ENCODE assay signal across 1 fruit fly cellular context in the genomic region with DNA sequence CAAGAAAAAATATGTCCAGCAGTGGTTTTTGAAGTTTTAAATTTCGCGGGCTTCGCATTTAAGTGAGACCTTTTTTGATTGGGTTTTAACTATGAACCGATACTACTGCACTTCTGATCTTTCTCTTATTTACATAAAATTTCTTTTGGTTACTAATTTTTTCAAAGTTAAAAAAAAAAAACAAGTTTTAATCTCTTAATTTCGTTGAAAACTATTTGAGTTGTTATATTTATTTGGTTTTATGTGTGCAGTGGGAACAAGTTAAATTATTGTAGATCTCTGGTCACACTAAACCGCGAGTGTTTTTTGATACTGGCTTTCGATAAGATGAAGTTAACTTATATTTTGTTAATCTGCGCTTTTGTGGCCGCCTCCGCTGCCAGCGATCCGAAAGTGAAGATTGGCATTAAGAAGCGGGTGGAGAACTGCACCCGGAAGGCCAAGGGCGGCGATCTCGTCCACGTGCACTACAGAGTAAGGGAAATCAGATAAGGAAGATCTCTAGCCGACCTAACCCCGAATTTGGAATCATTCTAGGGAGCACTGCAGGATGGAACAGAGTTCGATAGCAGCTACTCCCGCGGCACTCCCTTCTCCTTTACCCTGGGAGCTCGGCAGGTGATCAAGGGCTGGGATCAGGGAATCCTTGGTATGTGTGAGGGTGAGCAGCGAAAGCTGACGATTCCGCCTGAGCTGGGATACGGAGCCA.
TF ChIP-seq lines count a peak whose summit lies in the region.

Gene CG14715, plus strand, starts transcription at position 267 of the 709 bp plus-strand sequence.

TF ChIP-seq in whole organism, embryonic, 481 proteins besides CTCF, POLR2A, EP300 and RAD21 (continued from another document and continues in another):
- TF ChIP-seq chif (GFP tag; optimal IDR thresholded peaks at IDR 0.05; lab: Kevin White, UChicago), result peak; percentile 20 to 34
- no peak for TF ChIP-seq da (GFP tag; optimal IDR thresholded peaks at IDR 0.05; lab: Kevin White, UChicago)
- peak; percentile 55 for TF ChIP-seq pnt (GFP tag; optimal IDR thresholded peaks at IDR 0.05; lab: Kevin White, UChicago)
- TF ChIP-seq CG7271 (tag; optimal IDR thresholded peaks at IDR 0.05; lab: Kevin White, UChicago), result no peak
- no peak for TF ChIP-seq CG14860 (GFP tag; IDR thresholded peaks at IDR 0.05; lab: Robert Waterston, UW; ENCODE audit: partially characterized antibody)
- no peak for TF ChIP-seq Gsc (GFP tag; IDR thresholded peaks at IDR 0.05; lab: Robert Waterston, UW)
- TF ChIP-seq yki (optimal IDR thresholded peaks at IDR 0.05; lab: Kevin White, UChicago), result no peak
- TF ChIP-seq CG12155 (GFP tag; optimal IDR thresholded peaks at IDR 0.05; lab: Kevin White, UChicago), result peak; percentile 42
- TF ChIP-seq dysf (GFP tag; IDR thresholded peaks at IDR 0.05; lab: Robert Waterston, UW), result peak; percentile 48; the same call in 2 of the 3 replicates
- TF ChIP-seq CG12659 (GFP tag; optimal IDR thresholded peaks at IDR 0.05; lab: Kevin White, UChicago), result peak; percentile 57
- peak; percentile 13 for TF ChIP-seq CG3163 (GFP tag; optimal IDR thresholded peaks at IDR 0.05; lab: Kevin White, UChicago)
- TF ChIP-seq CG4282 (GFP tag; optimal IDR thresholded peaks at IDR 0.05; lab: Kevin White, UChicago), result no peak
- TF ChIP-seq CG10543 (GFP tag; optimal IDR thresholded peaks at IDR 0.05; lab: Kevin White, UChicago), result no peak
- peak; percentile 46 for TF ChIP-seq CG8290 (GFP tag; optimal IDR thresholded peaks at IDR 0.05; lab: Kevin White, UChicago)
- no peak for TF ChIP-seq CG8290 (tag; optimal IDR thresholded peaks at IDR 0.05; lab: Kevin White, UChicago)
- peak; percentile 51 for TF ChIP-seq Sox102F (GFP tag; optimal IDR thresholded peaks at IDR 0.05; lab: Kevin White, UChicago)
- peak; percentile 49 for TF ChIP-seq sisA (GFP tag; IDR thresholded peaks at IDR 0.05; lab: Robert Waterston, UW)
- TF ChIP-seq C15 (GFP tag; IDR thresholded peaks at IDR 0.05; lab: Robert Waterston, UW), result no peak
- TF ChIP-seq slbo (GFP tag; IDR thresholded peaks at IDR 0.05; lab: Robert Waterston, UW), result peak; percentile 49; the same call in 1 of the 2 replicates
- TF ChIP-seq CG17802 (tag; optimal IDR thresholded peaks at IDR 0.05; lab: Kevin White, UChicago), result peak; percentile 65
- TF ChIP-seq CG2129 (GFP tag; IDR thresholded peaks at IDR 0.05; lab: Robert Waterston, UW; ENCODE audit: partially characterized antibody), result no peak
- no peak for TF ChIP-seq CG33557 (GFP tag; optimal IDR thresholded peaks at IDR 0.05; lab: Kevin White, UChicago)
- no peak for TF ChIP-seq Hr78 (GFP tag; optimal IDR thresholded peaks at IDR 0.05; lab: Kevin White, UChicago)
- no peak for TF ChIP-seq stc (GFP tag; IDR thresholded peaks at IDR 0.05; lab: Robert Waterston, UW)
- peak; percentile 17 for TF ChIP-seq CG8924 (tag; optimal IDR thresholded peaks at IDR 0.05; lab: Kevin White, UChicago)
- no peak for TF ChIP-seq nom (GFP tag; optimal IDR thresholded peaks at IDR 0.05; lab: Kevin White, UChicago)
- TF ChIP-seq unpg (GFP tag; optimal IDR thresholded peaks at IDR 0.05; lab: Kevin White, UChicago), result peak; percentile 42
- TF ChIP-seq CG3995 (GFP tag; optimal IDR thresholded peaks at IDR 0.05; lab: Kevin White, UChicago), result peak; percentile 60
- no peak for TF ChIP-seq CG1024 (GFP tag; IDR thresholded peaks at IDR 0.05; lab: Robert Waterston, UW)
- peak; percentile 25 for TF ChIP-seq Sin3A (optimal IDR thresholded peaks at IDR 0.05; lab: Kevin White, UChicago)
- peak; percentile 37; the same call in 1 of the 2 replicates for TF ChIP-seq hbn (GFP tag; IDR thresholded peaks at IDR 0.05; lab: Robert Waterston, UW; ENCODE audit: partially characterized antibody)
- TF ChIP-seq HLH4C (GFP tag; IDR thresholded peaks at IDR 0.05; lab: Robert Waterston, UW; ENCODE audit: partially characterized antibody), result no peak
- TF ChIP-seq CG8765 (GFP tag; IDR thresholded peaks at IDR 0.05; lab: Robert Waterston, UW), result no peak
- peak; percentile 58 for TF ChIP-seq CG2712 (tag; optimal IDR thresholded peaks at IDR 0.05; lab: Kevin White, UChicago)
- TF ChIP-seq dm (GFP tag; optimal IDR thresholded peaks at IDR 0.05; lab: Kevin White, UChicago), result peak; percentile 62
- TF ChIP-seq Mrtf (GFP tag; IDR thresholded peaks at IDR 0.05; lab: Robert Waterston, UW), result no peak
- TF ChIP-seq CHES-1-like (GFP tag; optimal IDR thresholded peaks at IDR 0.05; lab: Kevin White, UChicago), result peak; percentile 55
- TF ChIP-seq bsh (GFP tag; optimal IDR thresholded peaks at IDR 0.05; lab: Kevin White, UChicago), result peak in 1 of 2 experiments; percentile 20
- no peak for TF ChIP-seq CG12071 (GFP tag; optimal IDR thresholded peaks at IDR 0.05; lab: Kevin White, UChicago)
- TF ChIP-seq CG30020 (tag; optimal IDR thresholded peaks at IDR 0.05; lab: Kevin White, UChicago), result peak; percentile 55
- peak; percentile 16 for TF ChIP-seq CG10979 (tag; optimal IDR thresholded peaks at IDR 0.05; lab: Kevin White, UChicago)
- TF ChIP-seq pan (optimal IDR thresholded peaks at IDR 0.05; lab: Kevin White, UChicago), result no peak
- peak in 1 of 2 experiments; percentile 58 for TF ChIP-seq pan (GFP tag; optimal IDR thresholded peaks at IDR 0.05 in 1 of 2, IDR thresholded peaks at IDR 0.05 in 1 of 2)
- TF ChIP-seq CG32532 (GFP tag; IDR thresholded peaks at IDR 0.05; lab: Robert Waterston, UW), result peak; percentile 59
- TF ChIP-seq CG2120 (GFP tag; optimal IDR thresholded peaks at IDR 0.05; lab: Kevin White, UChicago), result peak; percentile 67
- no peak for TF ChIP-seq CG11560 (tag; IDR thresholded peaks at IDR 0.05; lab: Robert Waterston, UW)
- peak; percentile 98 for TF ChIP-seq CG7357 (GFP tag; IDR thresholded peaks at IDR 0.05; lab: Robert Waterston, UW)
- TF ChIP-seq Drgx (GFP tag; IDR thresholded peaks at IDR 0.05; lab: Robert Waterston, UW), result no peak
- peak; percentile 26 for TF ChIP-seq CG10654 (GFP tag; optimal IDR thresholded peaks at IDR 0.05; lab: Kevin White, UChicago)
- peak; percentile 23 for TF ChIP-seq gcm (GFP tag; optimal IDR thresholded peaks at IDR 0.05; lab: Kevin White, UChicago)
- no peak for TF ChIP-seq CG31365 (tag; optimal IDR thresholded peaks at IDR 0.05; lab: Kevin White, UChicago)
- no peak for TF ChIP-seq pros (GFP tag; optimal IDR thresholded peaks at IDR 0.05; lab: Kevin White, UChicago)
- peak; percentile 98 for TF ChIP-seq grn (GFP tag; optimal IDR thresholded peaks at IDR 0.05; lab: Kevin White, UChicago)
- no peak for TF ChIP-seq CG17186 (GFP tag; optimal IDR thresholded peaks at IDR 0.05; lab: Kevin White, UChicago)
- peak; percentile 16 for TF ChIP-seq CG17385 (GFP tag; optimal IDR thresholded peaks at IDR 0.05; lab: Kevin White, UChicago)
- TF ChIP-seq pum (GFP tag; optimal IDR thresholded peaks at IDR 0.05; lab: Kevin White, UChicago), result peak; percentile 37
- peak in 1 of 3 experiments; percentile 51 for TF ChIP-seq lola (GFP tag; optimal IDR thresholded peaks at IDR 0.05; lab: Kevin White, UChicago)
- peak; percentile 60 for TF ChIP-seq CoRest (tag; optimal IDR thresholded peaks at IDR 0.05; lab: Kevin White, UChicago)
- TF ChIP-seq CG7556 (GFP tag; optimal IDR thresholded peaks at IDR 0.05; lab: Kevin White, UChicago), result peak; percentile 7
- TF ChIP-seq sug (tag; optimal IDR thresholded peaks at IDR 0.05; lab: Kevin White, UChicago), result peak; percentile 19
- TF ChIP-seq Myb (GFP tag; optimal IDR thresholded peaks at IDR 0.05; lab: Kevin White, UChicago), result peak; percentile 28
- TF ChIP-seq CrebB (tag; optimal IDR thresholded peaks at IDR 0.05; lab: Kevin White, UChicago), result no peak
- TF ChIP-seq prd (optimal IDR thresholded peaks at IDR 0.05; lab: Kevin White, UChicago), result no peak
- TF ChIP-seq prd (GFP tag; IDR thresholded peaks at IDR 0.05; lab: Robert Waterston, UW), result peak; percentile 71
- TF ChIP-seq corto (GFP tag; optimal IDR thresholded peaks at IDR 0.05; lab: Kevin White, UChicago), result no peak
- peak; percentile 17 for TF ChIP-seq nerfin-1 (tag; optimal IDR thresholded peaks at IDR 0.05; lab: Kevin White, UChicago)
- TF ChIP-seq Sry-δ (GFP tag; optimal IDR thresholded peaks at IDR 0.05; lab: Kevin White, UChicago), result peak; percentile 63
- TF ChIP-seq CG8388 (GFP tag; optimal IDR thresholded peaks at IDR 0.05; lab: Kevin White, UChicago), result peak; percentile 34
- TF ChIP-seq Hey (tag; optimal IDR thresholded peaks at IDR 0.05; lab: Kevin White, UChicago), result no peak
- TF ChIP-seq CG2116 (GFP tag; optimal IDR thresholded peaks at IDR 0.05; lab: Kevin White, UChicago), result peak; percentile 73
- TF ChIP-seq chn (GFP tag; optimal IDR thresholded peaks at IDR 0.05; lab: Kevin White, UChicago), result peak; percentile 53
- TF ChIP-seq CG2678 (tag; optimal IDR thresholded peaks at IDR 0.05; lab: Kevin White, UChicago), result peak; percentile 42
- TF ChIP-seq insv (GFP tag; optimal IDR thresholded peaks at IDR 0.05; lab: Kevin White, UChicago), result no peak
- TF ChIP-seq CG14050 (GFP tag; IDR thresholded peaks at IDR 0.05; lab: Robert Waterston, UW), result no peak
- TF ChIP-seq Xbp1 (GFP tag; optimal IDR thresholded peaks at IDR 0.05; lab: Kevin White, UChicago), result peak; percentile 67
- TF ChIP-seq Dad (GFP tag; optimal IDR thresholded peaks at IDR 0.05; lab: Kevin White, UChicago), result peak; percentile 29
- TF ChIP-seq MTF-1 (GFP tag; optimal IDR thresholded peaks at IDR 0.05; lab: Kevin White, UChicago; ENCODE audit: borderline replicate concordance), result no peak
- no peak for TF ChIP-seq CG3726 (GFP tag; IDR thresholded peaks at IDR 0.05; lab: Robert Waterston, UW)
- TF ChIP-seq CG34376 (GFP tag; optimal IDR thresholded peaks at IDR 0.05; lab: Kevin White, UChicago), result no peak
- TF ChIP-seq Bgb (GFP tag; IDR thresholded peaks at IDR 0.05; lab: Robert Waterston, UW; ENCODE audit: partially characterized antibody), result 0 out of 2 replicates have a peak, but pooled peaks have one; percentile 28
- no peak for TF ChIP-seq CG17912 (GFP tag; optimal IDR thresholded peaks at IDR 0.05; lab: Kevin White, UChicago)
- no peak for TF ChIP-seq gcm2 (GFP tag; optimal IDR thresholded peaks at IDR 0.05; lab: Kevin White, UChicago)
- TF ChIP-seq wdn (GFP tag; IDR thresholded peaks at IDR 0.05; lab: Robert Waterston, UW), result no peak
- TF ChIP-seq Scr (GFP tag; IDR thresholded peaks at IDR 0.05; lab: Robert Waterston, UW; ENCODE audit: partially characterized antibody), result peak; percentile 62
- no peak for TF ChIP-seq en (GFP tag; optimal IDR thresholded peaks at IDR 0.05; lab: Kevin White, UChicago)
- TF ChIP-seq gro (GFP tag; optimal IDR thresholded peaks at IDR 0.05; lab: Kevin White, UChicago), result peak; percentile 28
- no peak for TF ChIP-seq tna (GFP tag; IDR thresholded peaks at IDR 0.05; lab: Robert Waterston, UW; ENCODE audit: partially characterized antibody)
- no peak for TF ChIP-seq repo (GFP tag; optimal IDR thresholded peaks at IDR 0.05; lab: Kevin White, UChicago)
- TF ChIP-seq CG5180 (GFP tag; optimal IDR thresholded peaks at IDR 0.05; lab: Kevin White, UChicago), result no peak
- TF ChIP-seq Aef1 (GFP tag; IDR thresholded peaks at IDR 0.05; lab: Robert Waterston, UW), result no peak
- no peak for TF ChIP-seq ham (GFP tag; IDR thresholded peaks at IDR 0.05; lab: Robert Waterston, UW)
- TF ChIP-seq dmrt11E (tag; optimal IDR thresholded peaks at IDR 0.05; lab: Kevin White, UChicago), result peak; percentile 35
- peak; percentile 14 for TF ChIP-seq slp2 (GFP tag; optimal IDR thresholded peaks at IDR 0.05; lab: Kevin White, UChicago)
- no peak for TF ChIP-seq Awh (GFP tag; IDR thresholded peaks at IDR 0.05; lab: Robert Waterston, UW)
- no peak for TF ChIP-seq CG4328 (GFP tag; optimal IDR thresholded peaks at IDR 0.05; lab: Kevin White, UChicago)
- peak; percentile 23 for TF ChIP-seq CG17359 (tag; optimal IDR thresholded peaks at IDR 0.05; lab: Kevin White, UChicago)
- TF ChIP-seq dan (GFP tag; IDR thresholded peaks at IDR 0.05; lab: Robert Waterston, UW), result no peak
- peak; percentile 59 for TF ChIP-seq Abd-B (GFP tag; optimal IDR thresholded peaks at IDR 0.05; lab: Kevin White, UChicago)
- TF ChIP-seq lbe (GFP tag; optimal IDR thresholded peaks at IDR 0.05; lab: Kevin White, UChicago), result no peak
- no peak for TF ChIP-seq CG8281 (tag; optimal IDR thresholded peaks at IDR 0.05; lab: Kevin White, UChicago)
- no peak for TF ChIP-seq CG10959 (GFP tag; IDR thresholded peaks at IDR 0.05; lab: Robert Waterston, UW)
- peak; percentile 3 for TF ChIP-seq Fer3 (tag; optimal IDR thresholded peaks at IDR 0.05; lab: Kevin White, UChicago)
- TF ChIP-seq E2f1 (GFP tag; IDR thresholded peaks at IDR 0.05; lab: Robert Waterston, UW), result peak; percentile 57
- TF ChIP-seq CG13775 (GFP tag; optimal IDR thresholded peaks at IDR 0.05; lab: Kevin White, UChicago), result peak; percentile 45
- no peak for TF ChIP-seq B-H2 (GFP tag; optimal IDR thresholded peaks at IDR 0.05; lab: Kevin White, UChicago)
- TF ChIP-seq CG12942 (GFP tag; optimal IDR thresholded peaks at IDR 0.05; lab: Kevin White, UChicago), result peak; percentile 25
- peak; percentile 70 for TF ChIP-seq vvl (GFP tag; IDR thresholded peaks at IDR 0.05; lab: Robert Waterston, UW)
- TF ChIP-seq lilli (GFP tag; optimal IDR thresholded peaks at IDR 0.05; lab: Kevin White, UChicago), result peak; percentile 71
- no peak for TF ChIP-seq CG6654 (GFP tag; optimal IDR thresholded peaks at IDR 0.05; lab: Kevin White, UChicago)
- peak; percentile 82 for TF ChIP-seq row (GFP tag; IDR thresholded peaks at IDR 0.05; lab: Robert Waterston, UW)
- no peak for TF ChIP-seq Asciz (GFP tag; optimal IDR thresholded peaks at IDR 0.05; lab: Kevin White, UChicago)
- no peak for TF ChIP-seq cg (GFP tag; optimal IDR thresholded peaks at IDR 0.05; lab: Kevin White, UChicago)
- peak; percentile 67 for TF ChIP-seq MBD-R2 (GFP tag; IDR thresholded peaks at IDR 0.05; lab: Robert Waterston, UW)
- peak; percentile 47 for TF ChIP-seq NC2β (GFP tag; optimal IDR thresholded peaks at IDR 0.05; lab: Kevin White, UChicago)
- TF ChIP-seq Hr3 (GFP tag; optimal IDR thresholded peaks at IDR 0.05; lab: Kevin White, UChicago), result peak; percentile 42
- TF ChIP-seq CG1529 (GFP tag; optimal IDR thresholded peaks at IDR 0.05; lab: Kevin White, UChicago), result no peak
- TF ChIP-seq bigmax (GFP tag; optimal IDR thresholded peaks at IDR 0.05; lab: Kevin White, UChicago), result peak; percentile 30
- TF ChIP-seq Hr39 (optimal IDR thresholded peaks at IDR 0.05; lab: Kevin White, UChicago), result no peak
- TF ChIP-seq MESR4 (GFP tag; optimal IDR thresholded peaks at IDR 0.05; lab: Kevin White, UChicago), result peak; percentile 49
- TF ChIP-seq CG1647 (GFP tag; optimal IDR thresholded peaks at IDR 0.05; lab: Kevin White, UChicago), result no peak
- TF ChIP-seq Ets97D (GFP tag; optimal IDR thresholded peaks at IDR 0.05; lab: Kevin White, UChicago), result peak; percentile 53
- no peak for TF ChIP-seq ro (GFP tag; IDR thresholded peaks at IDR 0.05; lab: Robert Waterston, UW)
- TF ChIP-seq CG30403 (GFP tag; optimal IDR thresholded peaks at IDR 0.05; lab: Kevin White, UChicago), result peak; percentile 72
- no peak for TF ChIP-seq pb (GFP tag; optimal IDR thresholded peaks at IDR 0.05; lab: Kevin White, UChicago)
